Worm (Caenorhabditis elegans) whole organism, L3 larva: ENCODE measurements around the gene F46F2.3.

ENCODE experiments used
- R02D3.7 ChIP-seq: fragments of 150-350 bp; optimal IDR thresholded peaks from 2 replicates; lab custom pipeline; 2014; ENCODE audit warnings: missing biosample characterization, missing genetic modification characterization
- ZK546.5 ChIP-seq: sonication (generic microtip); optimal IDR thresholded peaks from 2 replicates; lab custom pipeline; 2017; ENCODE audit warnings: missing biosample characterization, missing genetic modification characterization
- aly-2 ChIP-seq: fragments of 150-350 bp; optimal IDR thresholded peaks from 2 replicates; lab custom pipeline; 2014; ENCODE audit warnings: missing biosample characterization, missing genetic modification characterization
- ama-1 ChIP-seq: fragments of 150-350 bp; optimal IDR thresholded peaks from 2 replicates; lab custom pipeline; 2018
- ceh-16 ChIP-seq: sonication (generic microtip); optimal IDR thresholded peaks from 2 replicates; lab custom pipeline; 2017; ENCODE audit warnings: missing biosample characterization, missing genetic modification characterization
- ceh-82 ChIP-seq: fragments of 150-350 bp; optimal IDR thresholded peaks from 2 replicates; lab custom pipeline; 2014; ENCODE audit warnings: missing biosample characterization, missing genetic modification characterization
- ceh-9 ChIP-seq: sonication (generic microtip); optimal IDR thresholded peaks from 2 replicates; lab custom pipeline; 2018; ENCODE audit warnings: missing biosample characterization, missing genetic modification characterization
- daf-12 ChIP-seq: fragments of 150-350 bp; optimal IDR thresholded peaks from 2 replicates; lab custom pipeline; 2014; ENCODE audit warnings: missing biosample characterization, missing genetic modification reagents, missing genetic modification characterization
- egl-27 ChIP-seq: sonication (generic microtip); optimal IDR thresholded peaks from 4 replicates; lab custom pipeline; 2017; ENCODE audit warnings: missing biosample characterization, missing genetic modification reagents, missing genetic modification characterization
- egl-5 ChIP-seq: fragments of 150-350 bp; optimal IDR thresholded peaks from 2 replicates; lab custom pipeline; 2017; ENCODE audit warnings: missing biosample characterization, missing genetic modification reagents, missing genetic modification characterization, inconsistent platforms
- elt-1 ChIP-seq: fragments of 150-350 bp; optimal IDR thresholded peaks from 2 replicates; lab custom pipeline; 2014; ENCODE audit warnings: missing biosample characterization, missing genetic modification characterization
- elt-2 ChIP-seq: sonication (generic microtip); optimal IDR thresholded peaks from 2 replicates; lab custom pipeline; 2016; ENCODE audit warnings: missing genetic modification reagents, mild to moderate bottlenecking, missing genetic modification characterization, missing compliant biosample characterization
- fkh-10 ChIP-seq: sonication (generic microtip); optimal IDR thresholded peaks from 2 replicates; lab custom pipeline; 2017; ENCODE audit warnings: missing biosample characterization, missing genetic modification reagents, missing genetic modification characterization
- fkh-2 ChIP-seq: fragments of 150-350 bp; optimal IDR thresholded peaks from 2 replicates; lab custom pipeline; 2014; ENCODE audit warnings: missing biosample characterization, missing genetic modification reagents, missing genetic modification characterization
- fos-1 ChIP-seq: fragments of 150-350 bp; optimal IDR thresholded peaks from 2 replicates; lab custom pipeline; 2014; ENCODE audit warnings: missing biosample characterization, missing genetic modification characterization
- hmg-11 ChIP-seq: sonication (generic microtip); optimal IDR thresholded peaks from 2 replicates; lab custom pipeline; 2016; ENCODE audit warnings: missing genetic modification characterization, missing compliant biosample characterization
- jun-1 ChIP-seq: fragments of 150-350 bp; optimal IDR thresholded peaks from 2 replicates; lab custom pipeline; 2014; ENCODE audit warnings: missing biosample characterization, missing genetic modification reagents, missing genetic modification characterization
- lin-15B ChIP-seq: fragments of 150-350 bp; optimal IDR thresholded peaks from 2 replicates; lab custom pipeline; 2014; ENCODE audit warnings: missing biosample characterization, missing genetic modification characterization
- lin-39 ChIP-seq: fragments of 150-350 bp; optimal IDR thresholded peaks from 2 replicates; lab custom pipeline; 2018; ENCODE audit warnings: missing biosample characterization, missing genetic modification reagents, missing genetic modification characterization
- lsy-12 ChIP-seq: sonication (generic microtip); optimal IDR thresholded peaks from 2 replicates; lab custom pipeline; 2016; ENCODE audit warnings: mild to moderate bottlenecking, missing genetic modification characterization, missing compliant biosample characterization
- mdl-1 ChIP-seq: fragments of 150-350 bp; optimal IDR thresholded peaks from 2 replicates; lab custom pipeline; 2014; ENCODE audit warnings: missing biosample characterization, missing genetic modification characterization
- mml-1 ChIP-seq: fragments of 150-350 bp; sonication (generic microtip); optimal IDR thresholded peaks from 3 replicates; lab custom pipeline; 2014; ENCODE audit warnings: missing biosample characterization, missing genetic modification characterization
- nhr-11 ChIP-seq: fragments of 150-350 bp; optimal IDR thresholded peaks from 2 replicates; lab custom pipeline; 2014; ENCODE audit warnings: missing biosample characterization, missing genetic modification characterization
- nhr-23 ChIP-seq: fragments of 150-350 bp; optimal IDR thresholded peaks from 2 replicates; lab custom pipeline; 2014; ENCODE audit warnings: missing biosample characterization, missing genetic modification reagents, missing genetic modification characterization
- nhr-237 ChIP-seq: fragments of 150-350 bp; optimal IDR thresholded peaks from 2 replicates; lab custom pipeline; 2014; ENCODE audit warnings: missing biosample characterization, missing genetic modification characterization
- nhr-25 ChIP-seq: sonication (generic microtip); optimal IDR thresholded peaks from 2 replicates; lab custom pipeline; 2017; ENCODE audit warnings: missing biosample characterization, missing genetic modification characterization
- nhr-28 ChIP-seq: fragments of 150-350 bp; optimal IDR thresholded peaks from 2 replicates; lab custom pipeline; 2014; ENCODE audit warnings: missing biosample characterization, missing genetic modification characterization
- nhr-43 ChIP-seq: sonication (generic microtip); optimal IDR thresholded peaks from 2 replicates; lab custom pipeline; 2016; ENCODE audit warnings: mild to moderate bottlenecking, missing genetic modification characterization, missing compliant biosample characterization; ENCODE audit not compliant: poor library complexity, severe bottlenecking
- nhr-67 ChIP-seq: fragments of 150-350 bp; optimal IDR thresholded peaks from 2 replicates; lab custom pipeline; 2014; ENCODE audit warnings: missing biosample characterization, missing genetic modification characterization
- nhr-76 ChIP-seq: fragments of 150-350 bp; sonication (generic microtip); optimal IDR thresholded peaks from 5 replicates; lab custom pipeline; 2014; ENCODE audit warnings: missing biosample characterization, missing genetic modification characterization
- nhr-77 ChIP-seq: fragments of 150-350 bp; optimal IDR thresholded peaks from 2 replicates; lab custom pipeline; 2014; ENCODE audit warnings: missing biosample characterization, missing genetic modification characterization
- pha-4 ChIP-seq: fragments of 150-350 bp; optimal IDR thresholded peaks from 2 replicates; lab custom pipeline; 2014; ENCODE audit warnings: missing biosample characterization, missing genetic modification reagents, missing genetic modification characterization
- pqm-1 ChIP-seq: fragments of 150-350 bp; optimal IDR thresholded peaks from 2 replicates; lab custom pipeline; 2017; ENCODE audit warnings: missing biosample characterization, missing genetic modification characterization, inconsistent platforms
- skn-1 ChIP-seq: fragments of 150-350 bp; optimal IDR thresholded peaks from 2 replicates; lab custom pipeline; 2014; ENCODE audit warnings: missing biosample characterization, missing genetic modification characterization
- snpc-4 ChIP-seq: fragments of 150-350 bp; optimal IDR thresholded peaks from 2 replicates; lab custom pipeline; 2014; ENCODE audit warnings: missing biosample characterization, missing genetic modification characterization
- tbx-2 ChIP-seq: sonication (generic microtip); optimal IDR thresholded peaks from 2 replicates; lab custom pipeline; 2016; ENCODE audit warnings: mild to moderate bottlenecking, missing genetic modification characterization, missing compliant biosample characterization
- unc-39 ChIP-seq: sonication (generic microtip); optimal IDR thresholded peaks from 4 replicates; lab custom pipeline; 2017; ENCODE audit warnings: missing biosample characterization, missing genetic modification characterization
- unc-62 ChIP-seq: fragments of 150-350 bp; sonication (generic microtip); optimal IDR thresholded peaks from 4 replicates; lab custom pipeline; 2014; ENCODE audit warnings: missing biosample characterization, missing genetic modification reagents, missing genetic modification characterization
- zag-1 ChIP-seq: fragments of 150-350 bp; optimal IDR thresholded peaks from 2 replicates; lab custom pipeline; 2014; ENCODE audit warnings: missing biosample characterization, missing genetic modification characterization
- ztf-11 ChIP-seq: fragments of 150-350 bp; optimal IDR thresholded peaks from 2 replicates; lab custom pipeline; 2014; ENCODE audit warnings: missing biosample characterization, missing genetic modification characterization
- ztf-4 ChIP-seq: fragments of 150-350 bp; optimal IDR thresholded peaks from 2 replicates; lab custom pipeline; 2014; ENCODE audit warnings: missing biosample characterization, missing genetic modification characterization

Gene F46F2.3

ce11 chrX:15280318-15280717 lies 20.2 kb upstream of the F46F2.3 start:
- TF ChIP-seq nhr-77, result no peak
- TF ChIP-seq ZK546.5 (tag; lab: Kevin White, UChicago), result no peak
- no peak for TF ChIP-seq fos-1 (tag; lab: Kevin White, UChicago)
- TF ChIP-seq nhr-23, result peak; percentile 62
- no peak for TF ChIP-seq ceh-82 (tag; lab: Kevin White, UChicago)
- TF ChIP-seq daf-12 (tag; lab: Kevin White, UChicago), result no peak
- peak; percentile 68 for TF ChIP-seq nhr-25 (tag; lab: Kevin White, UChicago)
- TF ChIP-seq, all 47 proteins: peak for 2

- TF ChIP-seq lsy-12 (no peak), nhr-25 (tag; lab: Kevin White, UChicago) (peak; percentile 23), nhr-43 (tag; lab: Kevin White, UChicago) (no peak), nhr-23 (no peak), nhr-77 (peak; percentile 25), nhr-11 (tag; lab: Kevin White, UChicago) (no peak), nhr-67 (no peak), pqm-1 (no peak), ceh-9 (tag; lab: Kevin White, UChicago) (no peak), lin-39 (no peak), unc-39 (no peak), nhr-237 (no peak), fkh-2 (tag; lab: Kevin White, UChicago) (no peak), pha-4 (tag; lab: Kevin White, UChicago) (peak; percentile 80), mdl-1 (tag; lab: Kevin White, UChicago) (no peak), aly-2 (tag; lab: Kevin White, UChicago) (no peak), fkh-10 (GFP tag; lab: Kevin White, UChicago) (no peak), snpc-4 (tag; lab: Kevin White, UChicago) (no peak), elt-2 (tag; lab: Kevin White, UChicago) (peak; percentile 35), ZK546.5 (tag; lab: Kevin White, UChicago) (no peak), jun-1 (peak; percentile 63), nhr-76 (tag; lab: Kevin White, UChicago) (no peak), unc-62 (no peak), R02D3.7 (tag; lab: Kevin White, UChicago) (no peak), elt-1 (no peak)
Measured at ce11 chrX:15279301-15279700, 19.2 kb upstream of the F46F2.3 start.

- TF ChIP-seq mml-1 (tag; lab: Kevin White, UChicago) (no peak), snpc-4 (tag; lab: Kevin White, UChicago) (peak; percentile 70)
Measured at ce11 chrX:15278593-15278992, 18.5 kb upstream of the F46F2.3 start.

ce11 chrX:15277714-15278187 lies 17.7 kb upstream of the F46F2.3 start, which contains the start of gene kin-20:
Gene kin-20 (minus strand): TSS chrX:15277764.
- TF ChIP-seq nhr-25 (tag; lab: Kevin White, UChicago) (peak; percentile 65), nhr-23 (peak; percentile 16), fkh-10 (GFP tag; lab: Kevin White, UChicago) (no peak), pha-4 (tag; lab: Kevin White, UChicago) (peak; percentile 15)
- TF ChIP-seq, all 47 proteins: peak for 3

ce11 chrX:15276774-15277173 lies 16.7 kb upstream of the F46F2.3 start:
- no peak for TF ChIP-seq ceh-82 (tag; lab: Kevin White, UChicago)
- no peak for TF ChIP-seq nhr-67
- TF ChIP-seq skn-1 (tag; lab: Kevin White, UChicago), result peak; percentile 72
- TF ChIP-seq snpc-4 (tag; lab: Kevin White, UChicago), result peak; percentile 63
- TF ChIP-seq unc-39, result no peak
- TF ChIP-seq pqm-1, result no peak
- TF ChIP-seq ztf-11 (tag; lab: Kevin White, UChicago), result no peak
- no peak for TF ChIP-seq fos-1 (tag; lab: Kevin White, UChicago)
- no peak for TF ChIP-seq ceh-16
- TF ChIP-seq nhr-23, result peak; percentile 95
- TF ChIP-seq egl-27 (tag; lab: Kevin White, UChicago), result peak; percentile 72
- no peak for TF ChIP-seq egl-5 (tag; lab: Kevin White, UChicago)
- peak; percentile 29 for TF ChIP-seq lin-39
- peak; percentile 35 for TF ChIP-seq nhr-11 (tag; lab: Kevin White, UChicago)
- peak; percentile 79 for TF ChIP-seq elt-1
- TF ChIP-seq fkh-10 (GFP tag; lab: Kevin White, UChicago), result peak; percentile 53
- peak; percentile 95 for TF ChIP-seq nhr-25 (tag; lab: Kevin White, UChicago)
- TF ChIP-seq mml-1 (tag; lab: Kevin White, UChicago), result no peak
- TF ChIP-seq nhr-28 (tag; lab: Kevin White, UChicago), result no peak
- TF ChIP-seq zag-1 (tag; lab: Kevin White, UChicago), result no peak
- TF ChIP-seq nhr-76 (tag; lab: Kevin White, UChicago), result no peak
- peak; percentile 32 for TF ChIP-seq jun-1
- TF ChIP-seq R02D3.7 (tag; lab: Kevin White, UChicago), result peak; percentile 21
- TF ChIP-seq ceh-9 (tag; lab: Kevin White, UChicago), result peak; percentile 45
- no peak for TF ChIP-seq ZK546.5 (tag; lab: Kevin White, UChicago)
- no peak for TF ChIP-seq aly-2 (tag; lab: Kevin White, UChicago)
- peak; percentile 34 for TF ChIP-seq unc-62
- TF ChIP-seq nhr-77, result no peak
- no peak for TF ChIP-seq ama-1
- peak; percentile 49 for TF ChIP-seq mdl-1 (tag; lab: Kevin White, UChicago)
- peak; percentile 22 for TF ChIP-seq lsy-12
- TF ChIP-seq tbx-2 (tag; lab: Kevin White, UChicago), result peak; percentile 46
- TF ChIP-seq elt-2 (tag; lab: Kevin White, UChicago), result peak; percentile 32
- no peak for TF ChIP-seq fkh-2 (tag; lab: Kevin White, UChicago)
- TF ChIP-seq lin-15B (tag; lab: Kevin White, UChicago), result peak; percentile 24
- no peak for TF ChIP-seq daf-12 (tag; lab: Kevin White, UChicago)
- peak; percentile 71 for TF ChIP-seq hmg-11 (tag; lab: Kevin White, UChicago)
- TF ChIP-seq ztf-4 (tag; lab: Kevin White, UChicago), result no peak
